Worm (Caenorhabditis elegans): Measurements from ENCODE around the gene hda-10.

The hda-10 gene

ce11 chrII:13855352-13855751, 27.2 kb upstream of the hda-10 start:
- TF ChIP-seq madf-10 (tag; optimal IDR thresholded peaks at IDR 0.05), result no peak
- 0 out of 2 replicates have a peak, but pooled peaks have one; percentile 28 for TF ChIP-seq nfya-2 (GFP tag; IDR thresholded peaks at IDR 0.05)
- TF ChIP-seq nfyb-1 (GFP tag; IDR thresholded peaks at IDR 0.05), result peak; percentile 97

- no peak for TF ChIP-seq pbrm-1 (GFP tag; IDR thresholded peaks at IDR 0.05)
- no peak for TF ChIP-seq attf-3 (GFP tag; conservative IDR thresholded peaks at IDR 0.05)
- no peak for TF ChIP-seq let-607 (tag; optimal IDR thresholded peaks at IDR 0.05)
- TF ChIP-seq hlh-26 (GFP tag; conservative IDR thresholded peaks at IDR 0.05), result no peak
- 0 out of 2 replicates have a peak, but pooled peaks have one; percentile 29 for TF ChIP-seq lin-26 (GFP tag; IDR thresholded peaks at IDR 0.05)
- no peak for TF ChIP-seq mel-28 (tag; optimal IDR thresholded peaks at IDR 0.05; ENCODE audit: borderline replicate concordance)
- no peak for TF ChIP-seq tbx-9 (tag; optimal IDR thresholded peaks at IDR 0.05; ENCODE audit: borderline replicate concordance)
- no peak for TF ChIP-seq efl-1 (GFP tag; optimal IDR thresholded peaks at IDR 0.05)
- TF ChIP-seq bed-1 (GFP tag; IDR thresholded peaks at IDR 0.05), result no peak
- TF ChIP-seq hlh-12 (tag; optimal IDR thresholded peaks at IDR 0.05), result no peak
- no peak for TF ChIP-seq hsf-1 (GFP tag; IDR thresholded peaks at IDR 0.05)
- no peak for TF ChIP-seq akir-1 (GFP tag; optimal IDR thresholded peaks at IDR 0.05)
- TF ChIP-seq tlf-1 (GFP tag; optimal IDR thresholded peaks at IDR 0.05), result no peak
- TF ChIP-seq K12H6.12 (tag; optimal IDR thresholded peaks at IDR 0.05), result no peak
- peak; percentile 89 for TF ChIP-seq zfh-2 (GFP tag; conservative IDR thresholded peaks at IDR 0.05)
- no peak for TF ChIP-seq madf-8 (GFP tag; conservative IDR thresholded peaks at IDR 0.05)
- TF ChIP-seq cebp-2 (GFP tag; IDR thresholded peaks at IDR 0.05), result no peak
- no peak for TF ChIP-seq nhr-179 (tag; optimal IDR thresholded peaks at IDR 0.05)
- no peak for TF ChIP-seq chd-7 (tag; optimal IDR thresholded peaks at IDR 0.05)
- no peak for TF ChIP-seq tbp1 (GFP tag; optimal IDR thresholded peaks at IDR 0.05)
- TF ChIP-seq F10E7.11 (tag; optimal IDR thresholded peaks at IDR 0.05), result no peak
- TF ChIP-seq nfyb-1 (GFP tag; IDR thresholded peaks at IDR 0.05), result no peak
- peak; percentile 38; the same call in 1 of the 2 replicates for TF ChIP-seq egrh-3 (GFP tag; IDR thresholded peaks at IDR 0.05)
- peak; percentile 37; the same call in 1 of the 2 replicates for TF ChIP-seq dox-1 (GFP tag; IDR thresholded peaks at IDR 0.05)
- TF ChIP-seq ccch-3 (GFP tag; optimal IDR thresholded peaks at IDR 0.05), result no peak
- TF ChIP-seq nhr-120 (GFP tag; IDR thresholded peaks at IDR 0.05), result no peak
These were observed 24.2 kb upstream of the hda-10 start for ce11 chrII:13858352-13858751.

DNA sequence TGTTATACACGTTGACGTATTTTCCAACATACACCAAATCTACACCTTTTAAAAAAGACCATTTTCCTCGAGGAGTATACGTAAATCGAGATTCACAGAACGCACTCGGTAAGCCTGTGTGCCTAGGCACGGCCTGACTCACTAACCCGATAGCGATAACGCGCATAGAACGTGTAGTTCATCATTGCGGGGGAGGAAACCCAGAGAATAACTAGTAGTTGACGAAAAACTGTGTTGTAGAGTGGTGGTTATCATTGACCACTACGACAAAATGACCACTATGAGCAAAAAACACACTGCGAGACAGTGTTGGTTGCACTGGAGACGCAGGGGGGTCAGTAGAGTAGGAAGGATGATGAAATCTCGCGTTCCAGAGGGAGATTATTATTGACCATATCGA, 22.7 kb upstream of the hda-10 start:
- TF ChIP-seq F23B12.7 (tag; optimal IDR thresholded peaks at IDR 0.05; ENCODE audit: insufficient read depth), result no peak
- 0 out of 2 replicates have a peak, but pooled peaks have one; percentile 14 for TF ChIP-seq ceh-91 (GFP tag; IDR thresholded peaks at IDR 0.05)
- peak; percentile 6; the same call in 1 of the 2 replicates for TF ChIP-seq hmg-1.2 (GFP tag; IDR thresholded peaks at IDR 0.05)
- TF ChIP-seq nhr-80 (tag; optimal IDR thresholded peaks at IDR 0.05), result peak; percentile 23
- no peak for TF ChIP-seq cebp-1 (GFP tag; IDR thresholded peaks at IDR 0.05)
- TF ChIP-seq cebp-1 (tag; optimal IDR thresholded peaks at IDR 0.05), result peak; percentile 39

- TF ChIP-seq nhr-80 (tag; optimal IDR thresholded peaks at IDR 0.05) (peak; percentile 84), cebp-1 (GFP tag; IDR thresholded peaks at IDR 0.05) (no peak), cebp-1 (tag; optimal IDR thresholded peaks at IDR 0.05) (peak; percentile 9), let-526 (GFP tag; IDR thresholded peaks at IDR 0.05) (no peak)
These were observed 21.6 kb upstream of the hda-10 start for ce11 chrII:13860900-13861299.
